Worm (Caenorhabditis elegans) whole organism, L4 larva: ENCODE measurements around the gene nol-6.

Source experiments
- D1046.2 ChIP-seq: fragments of 200-800 bp; sonication (Bioruptor generic); IDR thresholded peaks from 2 replicates; pipeline ENCODE4 v1.3.6; 2022; ENCODE audit warnings: missing genetic modification characterization, missing compliant biosample characterization
- F37D6.2 ChIP-seq: sonication (generic microtip); optimal IDR thresholded peaks from 2 replicates; lab custom pipeline; 2016; ENCODE audit warnings: mild to moderate bottlenecking, missing genetic modification characterization, missing compliant biosample characterization
- F49E8.2 ChIP-seq: sonication (generic microtip); optimal IDR thresholded peaks from 2 replicates; lab custom pipeline; 2016; ENCODE audit warnings: missing compliant biosample characterization, mild to moderate bottlenecking, missing genetic modification characterization, borderline replicate concordance
- T20F7.1 ChIP-seq: fragments of 200-800 bp; sonication (Bioruptor generic); optimal IDR thresholded peaks from 2 replicates; lab custom pipeline; 2018; ENCODE audit warnings: mild to moderate bottlenecking, missing genetic modification characterization, missing compliant biosample characterization
- Y105C5A.15 ChIP-seq: fragments of 200-800 bp; sonication (Bioruptor generic); IDR thresholded peaks from 2 replicates; pipeline ENCODE4 v1.3.6; 2022; ENCODE audit warnings: missing genetic modification characterization, missing compliant biosample characterization
- Y48G9A.11 ChIP-seq: fragments of 200-800 bp; sonication (Bioruptor generic); IDR thresholded peaks from 2 replicates; pipeline ENCODE4 v1.3.6; 2022; ENCODE audit warnings: missing genetic modification reagents, missing genetic modification characterization, missing compliant biosample characterization
- ZK337.2 ChIP-seq: fragments of 200-800 bp; sonication (Bioruptor generic); IDR thresholded peaks from 2 replicates; pipeline ENCODE4 v1.3.6; 2022; ENCODE audit warnings: missing genetic modification reagents, missing genetic modification characterization, missing compliant biosample characterization
- aha-1 ChIP-seq: fragments of 150-350 bp; peaks from one replicate; lab custom pipeline; 2014; ENCODE audit warnings: missing biosample characterization, missing genetic modification characterization
- arid-1 ChIP-seq: fragments of 200-800 bp; sonication (Bioruptor generic); conservative IDR thresholded peaks from 2 replicates; pipeline ENCODE4 v1.3.6; 2022; ENCODE audit warnings: missing genetic modification reagents, missing genetic modification characterization, missing compliant biosample characterization
- ceh-28 ChIP-seq: fragments of 150-350 bp; optimal IDR thresholded peaks from 2 replicates; lab custom pipeline; 2014; ENCODE audit warnings: missing biosample characterization, missing genetic modification reagents, missing genetic modification characterization
- ceh-32 ChIP-seq: sonication (generic microtip); optimal IDR thresholded peaks from 2 replicates; lab custom pipeline; 2016; ENCODE audit warnings: mild to moderate bottlenecking, missing genetic modification characterization, missing compliant biosample characterization; ENCODE audit not compliant: poor library complexity
- ceh-62 ChIP-seq: sonication (generic microtip); optimal IDR thresholded peaks from 2 replicates; lab custom pipeline; 2017; ENCODE audit warnings: missing biosample characterization, missing genetic modification characterization
- ceh-82 ChIP-seq: sonication (generic microtip); optimal IDR thresholded peaks from 2 replicates; lab custom pipeline; 2017; ENCODE audit warnings: missing biosample characterization, missing genetic modification characterization
- daf-12 ChIP-seq: fragments of 150-350 bp; optimal IDR thresholded peaks from 2 replicates; lab custom pipeline; 2014; ENCODE audit warnings: missing biosample characterization, missing genetic modification reagents, missing genetic modification characterization
- dmd-9 ChIP-seq: fragments of 200-800 bp; sonication (Bioruptor generic); IDR thresholded peaks from 2 replicates; pipeline ENCODE4 v1.3.6; 2022; ENCODE audit warnings: missing genetic modification reagents, missing genetic modification characterization, missing compliant biosample characterization
- duxl-1 ChIP-seq: sonication (generic microtip); optimal IDR thresholded peaks from 2 replicates; lab custom pipeline; 2016; ENCODE audit warnings: mild to moderate bottlenecking, missing genetic modification characterization, moderate library complexity, missing compliant biosample characterization; ENCODE audit not compliant: poor library complexity
- egl-27 ChIP-seq: sonication (generic microtip); optimal IDR thresholded peaks from 3 replicates; lab custom pipeline; 2017; ENCODE audit warnings: missing biosample characterization, missing genetic modification reagents, missing genetic modification characterization
- fos-1 ChIP-seq: fragments of 150-350 bp; optimal IDR thresholded peaks from 2 replicates; lab custom pipeline; 2014; ENCODE audit warnings: missing biosample characterization, missing genetic modification characterization
- lin-15B ChIP-seq: fragments of 150-350 bp; sonication (generic microtip); optimal IDR thresholded peaks from 3 replicates; lab custom pipeline; 2014; ENCODE audit warnings: missing biosample characterization, missing genetic modification characterization
- lin-29 ChIP-seq: fragments of 200-800 bp; sonication (Bioruptor generic); IDR thresholded peaks from 2 replicates; pipeline ENCODE4 v1.3.6; 2022; ENCODE audit warnings: missing genetic modification reagents, missing genetic modification characterization, missing compliant biosample characterization
- lin-38 ChIP-seq: fragments of 200-800 bp; sonication (Bioruptor generic); IDR thresholded peaks from 2 replicates; pipeline ENCODE4 v1.3.6; 2022; ENCODE audit warnings: missing genetic modification reagents, missing genetic modification characterization, missing compliant biosample characterization
- lsy-2 ChIP-seq, 2 experiments: fragments of 150-350 bp in 1 of 2; sonication (generic microtip) in 1 of 2; optimal IDR thresholded peaks; 2 replicates each; lab custom pipeline; 2014 to 2017; ENCODE audit warnings: missing biosample characterization in 2 of 2, missing genetic modification characterization in 2 of 2
- madf-5 ChIP-seq, 2 experiments: fragments of 200-800 bp; sonication (Bioruptor generic); IDR thresholded peaks; 2 replicates each; pipeline ENCODE4 v1.3.6; 2022; ENCODE audit warnings: missing compliant biosample characterization in 2 of 2, missing genetic modification characterization in 2 of 2
- madf-9 ChIP-seq: fragments of 200-800 bp; sonication (Bioruptor generic); conservative IDR thresholded peaks from 2 replicates; pipeline ENCODE4 v1.3.6; 2022; ENCODE audit warnings: missing genetic modification reagents, missing genetic modification characterization, missing compliant biosample characterization
- mdl-1 ChIP-seq, 2 experiments: fragments of 150-350 bp in 1 of 2; sonication (generic microtip) in 1 of 2; optimal IDR thresholded peaks; 2 replicates each; lab custom pipeline; 2014 to 2017; ENCODE audit warnings: missing biosample characterization in 2 of 2, missing genetic modification characterization in 2 of 2
- mep-1 ChIP-seq: fragments of 150-350 bp; sonication (generic microtip); optimal IDR thresholded peaks from 3 replicates; lab custom pipeline; 2014; ENCODE audit warnings: missing biosample characterization, missing genetic modification characterization
- mes-2 ChIP-seq: sonication (generic microtip); optimal IDR thresholded peaks from 2 replicates; lab custom pipeline; 2016; ENCODE audit warnings: missing genotype, mild to moderate bottlenecking, missing genetic modification characterization, missing compliant biosample characterization; ENCODE audit not compliant: poor library complexity, severe bottlenecking
- mxl-2 ChIP-seq: fragments of 200-800 bp; sonication (Bioruptor generic); conservative IDR thresholded peaks from 2 replicates; pipeline ENCODE4 v1.3.6; 2022; ENCODE audit warnings: missing genetic modification reagents, missing genetic modification characterization, missing compliant biosample characterization
- nhr-111 ChIP-seq: fragments of 200-800 bp; sonication (Bioruptor generic); optimal IDR thresholded peaks from 2 replicates; lab custom pipeline; 2018; ENCODE audit warnings: mild to moderate bottlenecking, missing genetic modification characterization, missing compliant biosample characterization
- nhr-237 ChIP-seq: sonication (generic microtip); optimal IDR thresholded peaks from 2 replicates; lab custom pipeline; 2017; ENCODE audit warnings: missing biosample characterization, missing genetic modification characterization
- nhr-28 ChIP-seq: fragments of 150-350 bp; optimal IDR thresholded peaks from 2 replicates; lab custom pipeline; 2014; ENCODE audit warnings: missing biosample characterization, missing genetic modification characterization
- nhr-42 ChIP-seq: fragments of 200-800 bp; sonication (Bioruptor generic); IDR thresholded peaks from 2 replicates; pipeline ENCODE4 v1.3.6; 2022; ENCODE audit warnings: missing genetic modification characterization, missing compliant biosample characterization
- nhr-77 ChIP-seq: fragments of 150-350 bp; optimal IDR thresholded peaks from 2 replicates; lab custom pipeline; 2014; ENCODE audit warnings: missing biosample characterization, missing genetic modification characterization
- php-3 ChIP-seq: fragments of 200-800 bp; sonication (Bioruptor generic); IDR thresholded peaks from 2 replicates; pipeline ENCODE4 v1.3.6; 2022; ENCODE audit warnings: missing genetic modification reagents, missing genetic modification characterization, missing compliant biosample characterization
- rbr-2 ChIP-seq: sonication (generic microtip); optimal IDR thresholded peaks from 2 replicates; lab custom pipeline; 2016; ENCODE audit warnings: missing genotype, missing genetic modification characterization, missing compliant biosample characterization
- sdz-12 ChIP-seq: fragments of 200-800 bp; sonication (Bioruptor generic); optimal IDR thresholded peaks from 2 replicates; lab custom pipeline; 2018; ENCODE audit warnings: mild to moderate bottlenecking, missing genetic modification characterization, missing compliant biosample characterization
- set-16 ChIP-seq: fragments of 200-800 bp; sonication (Bioruptor generic); IDR thresholded peaks from 2 replicates; pipeline ENCODE4 v1.3.6; 2022; ENCODE audit warnings: missing genetic modification reagents, missing genetic modification characterization, missing compliant biosample characterization
- snpc-4 ChIP-seq: fragments of 150-350 bp; optimal IDR thresholded peaks from 2 replicates; lab custom pipeline; 2014; ENCODE audit warnings: missing biosample characterization, missing genetic modification characterization
- spr-1 ChIP-seq: sonication (generic microtip); optimal IDR thresholded peaks from 2 replicates; lab custom pipeline; 2016; ENCODE audit warnings: mild to moderate bottlenecking, missing genetic modification characterization, missing compliant biosample characterization
- spr-3 ChIP-seq: fragments of 200-800 bp; sonication (Bioruptor generic); optimal IDR thresholded peaks from 2 replicates; lab custom pipeline; 2018; ENCODE audit warnings: mild to moderate bottlenecking, missing genetic modification characterization, missing compliant biosample characterization
- unc-130 ChIP-seq: sonication (generic microtip); optimal IDR thresholded peaks from 2 replicates; lab custom pipeline; 2016; ENCODE audit warnings: missing genetic modification reagents, missing genetic modification characterization, missing compliant biosample characterization
- unc-62 ChIP-seq, 3 experiments: fragments of 150-350 bp in 1 of 3; sonication (generic microtip); optimal IDR thresholded peaks in 2 of 3; peaks in 1 of 3; 1 replicate in 1 of 3; 2 replicates in 2 of 3; lab custom pipeline; 2014 to 2017; ENCODE audit warnings: missing biosample characterization in 3 of 3, missing genetic modification characterization in 3 of 3, missing genetic modification reagents in 3 of 3, missing genotype in 1 of 3
- zag-1 ChIP-seq: fragments of 150-350 bp; optimal IDR thresholded peaks from 2 replicates; lab custom pipeline; 2014; ENCODE audit warnings: missing biosample characterization, missing genetic modification characterization
- zfp-3 ChIP-seq: fragments of 200-800 bp; sonication (Bioruptor generic); conservative IDR thresholded peaks from 2 replicates; pipeline ENCODE4 v1.3.6; 2022; ENCODE audit warnings: missing genetic modification reagents, missing genetic modification characterization, missing compliant biosample characterization

nol-6 gene

ce11 chrII:1412359-1412907 lies 24.9 kb downstream of the nol-6 start, which contains the start of gene alkb-1:
alkb-1 (plus strand) TSS chrII:1412409.
- peak in 1 of 2 experiments; percentile 29 for TF ChIP-seq unc-62 (GFP tag; optimal IDR thresholded peaks at IDR 0.05 in 1 of 2; lab: Kevin White, UChicago)
- no peak for TF ChIP-seq unc-62 (tag; optimal IDR thresholded peaks at IDR 0.05; lab: Kevin White, UChicago)
- TF ChIP-seq ceh-28 (tag; lab: Kevin White, UChicago) = peak; percentile 95
- no peak for TF ChIP-seq Y105C5A.15

ce11 chrII:1411372-1411771 lies 25.9 kb downstream of the nol-6 start, which contains the start of gene Y51H7C.9:
Y51H7C.9 (minus strand) TSS chrII:1411472.
- TF ChIP-seq mep-1 (tag; lab: Kevin White, UChicago) (no peak), aha-1 (tag; lab: Kevin White, UChicago) (peak; percentile 21), set-16 (no peak), spr-3 (GFP tag; lab: Kevin White, UChicago) (no peak)

ce11 chrII:1403056-1403455 lies 34.2 kb downstream of the nol-6 start, which contains the start of the genes Y51H7C.41 and cogc-4:
Y51H7C.41 (plus strand) TSS chrII:1403321.
cogc-4 (plus strand) TSS chrII:1403441.
- no peak for TF ChIP-seq zag-1 (tag; lab: Kevin White, UChicago)
- no peak for TF ChIP-seq nhr-42
- TF ChIP-seq nhr-237 (tag; lab: Kevin White, UChicago) = no peak
- no peak for TF ChIP-seq nhr-111 (GFP tag; lab: Kevin White, UChicago)
- TF ChIP-seq lin-38 = peak; percentile 55
- peak; percentile 9 for TF ChIP-seq duxl-1 (tag; lab: Kevin White, UChicago)
- TF ChIP-seq lsy-2 (tag; optimal IDR thresholded peaks at IDR 0.05; lab: Kevin White, UChicago) = peak in 1 of 2 experiments; percentile 30

DNA sequence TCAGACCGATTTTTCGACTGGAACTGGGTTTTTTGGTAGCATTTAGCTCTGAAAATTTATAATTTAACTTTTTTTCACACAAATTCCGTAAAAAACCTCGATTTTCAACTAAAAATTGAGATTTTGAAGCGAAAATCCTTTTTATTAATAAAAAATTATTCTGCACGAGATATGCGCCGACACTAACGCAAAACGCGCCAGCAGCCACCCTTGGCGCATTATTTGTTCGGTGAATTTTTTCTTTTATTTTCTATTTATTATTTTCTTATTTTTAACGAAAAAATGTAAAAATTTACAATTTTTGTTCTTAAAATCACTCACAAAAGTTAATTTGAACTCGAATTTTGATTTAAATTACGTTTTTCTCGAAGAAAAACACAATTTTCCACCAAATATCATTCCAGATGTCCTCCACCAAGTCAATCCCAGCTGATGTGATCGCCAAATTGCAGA lies 35.1 kb downstream of the nol-6 start, which contains the start of gene Y51H7C.7:
TSS of gene Y51H7C.7 (plus strand) at position 403 of the 453 bp plus-strand sequence.
- TF ChIP-seq sdz-12 (GFP tag; lab: Kevin White, UChicago) (no peak), ceh-82 (tag; lab: Kevin White, UChicago) (no peak), F49E8.2 (tag; lab: Kevin White, UChicago) (peak; percentile 8), arid-1 (GFP tag; lab: Robert Waterston, UW) (no peak), rbr-2 (tag; lab: Kevin White, UChicago) (peak; percentile 51), dmd-9 (GFP tag; lab: Robert Waterston, UW) (no peak), mxl-2 (no peak), mes-2 (tag; lab: Kevin White, UChicago) (peak; percentile 84), Y48G9A.11 (GFP tag; lab: Robert Waterston, UW) (peak; percentile 50; the same call in 1 of the 2 replicates), mep-1 (tag; lab: Kevin White, UChicago) (no peak), set-16 (no peak), lin-38 (no peak), fos-1 (no peak), daf-12 (no peak), ceh-32 (tag; lab: Kevin White, UChicago) (no peak), madf-9 (GFP tag; lab: Robert Waterston, UW) (no peak), spr-1 (tag; lab: Kevin White, UChicago) (peak; percentile 39), lin-29 (GFP tag; lab: Robert Waterston, UW) (no peak), D1046.2 (GFP tag; lab: Robert Waterston, UW) (no peak), madf-5 (GFP tag; IDR thresholded peaks at IDR 0.05; lab: Robert Waterston, UW) (no peak), zfp-3 (no peak), ZK337.2 (GFP tag; lab: Robert Waterston, UW) (no peak), T20F7.1 (GFP tag; lab: Kevin White, UChicago) (no peak), php-3 (GFP tag; lab: Robert Waterston, UW) (no peak), nhr-77 (tag; lab: Kevin White, UChicago) (no peak), spr-3 (GFP tag; lab: Kevin White, UChicago) (no peak), unc-130 (no peak), nhr-28 (tag; lab: Kevin White, UChicago) (peak; percentile 28), F37D6.2 (peak; percentile 44), nhr-237 (tag; lab: Kevin White, UChicago) (no peak), ceh-62 (no peak), egl-27 (tag; lab: Kevin White, UChicago) (no peak), snpc-4 (no peak), mdl-1 (tag; optimal IDR thresholded peaks at IDR 0.05; lab: Kevin White, UChicago) (no peak), lin-15B (tag; lab: Kevin White, UChicago) (no peak)
